Worm (Caenorhabditis elegans) whole organism, L4 larva: ENCODE measurements around the gene F20C5.6.

Experiments used
- D1046.2 ChIP-seq: fragments of 200-800 bp; sonication (Bioruptor generic); IDR thresholded peaks from 2 replicates; pipeline ENCODE4 v1.3.6; 2022; ENCODE audit warnings: missing genetic modification characterization, missing compliant biosample characterization
- F10B5.3 ChIP-seq: sonication (generic microtip); optimal IDR thresholded peaks from 2 replicates; lab custom pipeline; 2016; ENCODE audit warnings: mild to moderate bottlenecking, missing genetic modification characterization, missing compliant biosample characterization
- T20F7.1 ChIP-seq: fragments of 200-800 bp; sonication (Bioruptor generic); optimal IDR thresholded peaks from 2 replicates; lab custom pipeline; 2018; ENCODE audit warnings: mild to moderate bottlenecking, missing genetic modification characterization, missing compliant biosample characterization
- T26A8.4 ChIP-seq: fragments of 200-800 bp; sonication (Bioruptor generic); IDR thresholded peaks from 2 replicates; pipeline ENCODE4 v1.3.6; 2022; ENCODE audit warnings: missing genetic modification characterization, missing compliant biosample characterization
- Y75B8A.6 ChIP-seq: fragments of 200-800 bp; sonication (Bioruptor generic); IDR thresholded peaks from 2 replicates; pipeline ENCODE4 v1.3.6; 2022; ENCODE audit warnings: missing genetic modification reagents, missing genetic modification characterization, missing compliant biosample characterization
- arid-1 ChIP-seq: fragments of 200-800 bp; sonication (Bioruptor generic); conservative IDR thresholded peaks from 2 replicates; pipeline ENCODE4 v1.3.6; 2022; ENCODE audit warnings: missing genetic modification reagents, missing genetic modification characterization, missing compliant biosample characterization
- ceh-20 ChIP-seq: fragments of 200-800 bp; sonication (Bioruptor generic); IDR thresholded peaks from 2 replicates; pipeline ENCODE4 v1.3.6; 2022; ENCODE audit warnings: missing genetic modification reagents, missing genetic modification characterization, missing compliant biosample characterization
- ceh-28 ChIP-seq: fragments of 150-350 bp; optimal IDR thresholded peaks from 2 replicates; lab custom pipeline; 2014; ENCODE audit warnings: missing biosample characterization, missing genetic modification reagents, missing genetic modification characterization
- ceh-32 ChIP-seq: sonication (generic microtip); optimal IDR thresholded peaks from 2 replicates; lab custom pipeline; 2016; ENCODE audit warnings: mild to moderate bottlenecking, missing genetic modification characterization, missing compliant biosample characterization; ENCODE audit not compliant: poor library complexity
- ceh-44 ChIP-seq: fragments of 200-800 bp; sonication (Bioruptor generic); IDR thresholded peaks from 2 replicates; pipeline ENCODE4 v1.3.6; 2022; ENCODE audit warnings: missing genetic modification reagents, missing genetic modification characterization, missing compliant biosample characterization
- ceh-62 ChIP-seq: sonication (generic microtip); optimal IDR thresholded peaks from 2 replicates; lab custom pipeline; 2017; ENCODE audit warnings: missing biosample characterization, missing genetic modification characterization
- ceh-82 ChIP-seq: sonication (generic microtip); optimal IDR thresholded peaks from 2 replicates; lab custom pipeline; 2017; ENCODE audit warnings: missing biosample characterization, missing genetic modification characterization
- daf-16 ChIP-seq, 3 experiments: sonication (generic microtip); optimal IDR thresholded peaks; 2 replicates each; lab custom pipeline; 2016 to 2017; ENCODE audit warnings: missing genetic modification characterization in 3 of 3, missing genetic modification reagents in 3 of 3, mild to moderate bottlenecking in 2 of 3, missing compliant biosample characterization in 2 of 3, missing biosample characterization in 1 of 3, moderate library complexity in 1 of 3
- dmd-6 ChIP-seq: fragments of 200-800 bp; sonication (Bioruptor generic); IDR thresholded peaks from 2 replicates; pipeline ENCODE4 v1.3.6; 2022; ENCODE audit warnings: missing genetic modification reagents, missing genetic modification characterization, missing compliant biosample characterization
- duxl-1 ChIP-seq: sonication (generic microtip); optimal IDR thresholded peaks from 2 replicates; lab custom pipeline; 2016; ENCODE audit warnings: mild to moderate bottlenecking, missing genetic modification characterization, moderate library complexity, missing compliant biosample characterization; ENCODE audit not compliant: poor library complexity
- dve-1 ChIP-seq: sonication (generic microtip); optimal IDR thresholded peaks from 2 replicates; lab custom pipeline; 2017; ENCODE audit warnings: antibody characterized with exemption, mild to moderate bottlenecking, missing genetic modification characterization, missing compliant biosample characterization; ENCODE audit not compliant: insufficient read depth
- hlh-30 ChIP-seq: sonication (generic microtip); optimal IDR thresholded peaks from 2 replicates; lab custom pipeline; 2017; ENCODE audit warnings: antibody characterized with exemption, mild to moderate bottlenecking, missing genetic modification characterization, missing compliant biosample characterization; ENCODE audit not compliant: insufficient read depth
- hmg-1.1 ChIP-seq: fragments of 200-800 bp; sonication (Bioruptor generic); IDR thresholded peaks from 2 replicates; pipeline ENCODE4 v1.3.6; 2022; ENCODE audit warnings: missing genetic modification reagents, missing genetic modification characterization, missing compliant biosample characterization
- lim-7 ChIP-seq: fragments of 200-800 bp; sonication (Bioruptor generic); IDR thresholded peaks from 2 replicates; pipeline ENCODE4 v1.3.6; 2022; ENCODE audit warnings: missing genetic modification characterization, missing compliant biosample characterization
- lin-13 ChIP-seq: fragments of 150-350 bp; optimal IDR thresholded peaks from 2 replicates; lab custom pipeline; 2014; ENCODE audit warnings: missing biosample characterization, missing genetic modification reagents, missing genetic modification characterization
- lir-3 ChIP-seq: sonication (generic microtip); optimal IDR thresholded peaks from 2 replicates; lab custom pipeline; 2016; ENCODE audit warnings: mild to moderate bottlenecking, missing genetic modification characterization, missing compliant biosample characterization
- madf-9 ChIP-seq: fragments of 200-800 bp; sonication (Bioruptor generic); conservative IDR thresholded peaks from 2 replicates; pipeline ENCODE4 v1.3.6; 2022; ENCODE audit warnings: missing genetic modification reagents, missing genetic modification characterization, missing compliant biosample characterization
- mes-2 ChIP-seq: sonication (generic microtip); optimal IDR thresholded peaks from 2 replicates; lab custom pipeline; 2016; ENCODE audit warnings: missing genotype, mild to moderate bottlenecking, missing genetic modification characterization, missing compliant biosample characterization; ENCODE audit not compliant: poor library complexity, severe bottlenecking
- mxl-2 ChIP-seq: fragments of 200-800 bp; sonication (Bioruptor generic); conservative IDR thresholded peaks from 2 replicates; pipeline ENCODE4 v1.3.6; 2022; ENCODE audit warnings: missing genetic modification reagents, missing genetic modification characterization, missing compliant biosample characterization
- mxl-3 ChIP-seq: fragments of 200-800 bp; sonication (Bioruptor generic); optimal IDR thresholded peaks from 2 replicates; lab custom pipeline; 2018; ENCODE audit warnings: mild to moderate bottlenecking, missing genetic modification characterization, missing compliant biosample characterization
- nhr-11 ChIP-seq: fragments of 150-350 bp; optimal IDR thresholded peaks from 2 replicates; lab custom pipeline; 2014; ENCODE audit warnings: missing biosample characterization, missing genetic modification characterization
- nhr-111 ChIP-seq: fragments of 200-800 bp; sonication (Bioruptor generic); optimal IDR thresholded peaks from 2 replicates; lab custom pipeline; 2018; ENCODE audit warnings: mild to moderate bottlenecking, missing genetic modification characterization, missing compliant biosample characterization
- nhr-237 ChIP-seq: sonication (generic microtip); optimal IDR thresholded peaks from 2 replicates; lab custom pipeline; 2017; ENCODE audit warnings: missing biosample characterization, missing genetic modification characterization
- nhr-25 ChIP-seq: sonication (generic microtip); optimal IDR thresholded peaks from 2 replicates; lab custom pipeline; 2017; ENCODE audit warnings: missing genetic modification characterization, mild to moderate bottlenecking, missing compliant biosample characterization, antibody characterized with exemption, moderate library complexity, borderline replicate concordance; ENCODE audit not compliant: insufficient read depth
- nhr-28 ChIP-seq: fragments of 150-350 bp; optimal IDR thresholded peaks from 2 replicates; lab custom pipeline; 2014; ENCODE audit warnings: missing biosample characterization, missing genetic modification characterization
- nhr-48 ChIP-seq: sonication (generic microtip); optimal IDR thresholded peaks from 2 replicates; lab custom pipeline; 2016; ENCODE audit warnings: mild to moderate bottlenecking, missing genetic modification characterization, missing compliant biosample characterization
- pha-4 ChIP-seq, 2 experiments: fragments of 150-350 bp in 1 of 2; fragments of 200-800 bp in 1 of 2; sonication (Bioruptor generic) in 1 of 2; IDR thresholded peaks in 1 of 2; optimal IDR thresholded peaks in 1 of 2; 2 replicates each; pipeline versions ENCODE4 v1.3.6 to Lab custom; 2014 to 2022; ENCODE audit warnings: missing genetic modification characterization in 2 of 2, missing genetic modification reagents in 2 of 2, missing biosample characterization in 1 of 2, missing compliant biosample characterization in 1 of 2
- pqm-1 ChIP-seq: sonication (generic microtip); optimal IDR thresholded peaks from 2 replicates; lab custom pipeline; 2017; ENCODE audit warnings: missing biosample characterization, missing genetic modification characterization
- saeg-2 ChIP-seq: fragments of 200-800 bp; sonication (Bioruptor generic); IDR thresholded peaks from 2 replicates; pipeline ENCODE4 v1.3.6; 2022; ENCODE audit warnings: missing genetic modification reagents, missing genetic modification characterization, missing compliant biosample characterization
- spr-1 ChIP-seq: sonication (generic microtip); optimal IDR thresholded peaks from 2 replicates; lab custom pipeline; 2016; ENCODE audit warnings: mild to moderate bottlenecking, missing genetic modification characterization, missing compliant biosample characterization
- zip-2 ChIP-seq: fragments of 150-350 bp; optimal IDR thresholded peaks from 2 replicates; lab custom pipeline; 2014; ENCODE audit warnings: missing biosample characterization, missing genetic modification characterization

F20C5.6 gene

DNA sequence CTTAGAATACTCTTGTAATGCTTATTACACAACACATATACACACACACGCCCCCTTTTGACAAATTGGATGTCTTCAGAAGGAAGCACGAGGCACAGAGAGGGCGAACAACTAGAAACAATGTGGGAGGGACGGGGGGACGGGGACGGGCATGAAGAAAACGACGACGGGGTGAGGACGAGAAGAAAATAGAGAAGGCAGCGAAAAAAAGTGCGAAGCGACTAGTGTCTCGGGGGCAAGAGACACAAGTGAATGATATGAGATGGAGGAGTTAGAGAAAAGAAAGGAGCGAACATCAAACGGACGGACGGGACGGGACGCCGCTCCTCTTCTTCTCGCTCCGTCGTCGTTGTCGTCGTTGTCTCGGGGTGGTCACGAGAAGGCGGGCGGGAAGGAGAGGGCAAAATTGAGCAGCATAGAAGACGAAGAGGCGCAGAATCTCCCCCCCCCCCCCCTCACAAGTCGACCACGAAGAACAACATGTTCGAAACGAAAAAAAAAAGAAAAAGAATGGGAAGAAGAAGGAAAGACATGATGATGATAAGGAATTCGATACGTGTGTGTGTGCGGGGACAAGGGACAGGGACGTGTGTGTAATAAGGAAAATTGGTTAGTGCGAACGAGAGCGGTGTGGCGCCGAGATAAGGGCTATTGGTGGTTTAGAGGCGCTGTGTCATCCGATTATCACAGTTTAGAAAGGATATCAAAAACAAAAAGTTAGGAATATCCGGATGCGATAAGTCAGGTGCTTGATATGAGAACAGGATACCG is 22.1 kb upstream of the F20C5.6 start (continued):
- peak; percentile 68 for TF ChIP-seq ceh-20 (GFP tag; lab: Robert Waterston, UW)
- peak; percentile 2 for TF ChIP-seq duxl-1 (tag; lab: Kevin White, UChicago)
- TF ChIP-seq T20F7.1 (GFP tag; lab: Kevin White, UChicago), result peak; percentile 86
- no peak for TF ChIP-seq ceh-82
- no peak for TF ChIP-seq zip-2 (tag; lab: Kevin White, UChicago)
- 0 out of 2 replicates have a peak, but pooled peaks have one; percentile 18 for TF ChIP-seq arid-1 (GFP tag; lab: Robert Waterston, UW)
- peak; percentile 79; the same call in 1 of the 2 replicates for TF ChIP-seq pha-4 (GFP tag; IDR thresholded peaks at IDR 0.05; lab: Robert Waterston, UW)
- no peak for TF ChIP-seq pha-4 (tag; optimal IDR thresholded peaks at IDR 0.05; lab: Kevin White, UChicago)
- no peak for TF ChIP-seq lir-3 (tag; lab: Kevin White, UChicago)
- TF ChIP-seq Y75B8A.6 (GFP tag; lab: Robert Waterston, UW), result no peak
- TF ChIP-seq T26A8.4 (GFP tag; lab: Robert Waterston, UW), result peak; percentile 68; the same call in 1 of the 2 replicates
- peak; percentile 70 for TF ChIP-seq nhr-28
- TF ChIP-seq lin-13 (GFP tag; lab: Kevin White, UChicago), result peak; percentile 81
- TF ChIP-seq ceh-28 (tag; lab: Kevin White, UChicago), result peak; percentile 30
- peak; percentile 93 for TF ChIP-seq mxl-3
- TF ChIP-seq hlh-30, result peak; percentile 96
- no peak for TF ChIP-seq nhr-111 (GFP tag; lab: Kevin White, UChicago)
- peak; percentile 15 for TF ChIP-seq ceh-32 (tag; lab: Kevin White, UChicago)
- peak; percentile 85 for TF ChIP-seq nhr-25 (tag; lab: Kevin White, UChicago)
- TF ChIP-seq lim-7 (GFP tag; lab: Robert Waterston, UW), result no peak
- TF ChIP-seq nhr-237, result no peak
- 0 out of 2 replicates have a peak, but pooled peaks have one; percentile 3 for TF ChIP-seq madf-9 (GFP tag; lab: Robert Waterston, UW)
- TF ChIP-seq dve-1 (tag; lab: Kevin White, UChicago), result peak; percentile 90
- TF ChIP-seq D1046.2 (GFP tag; lab: Robert Waterston, UW), result 0 out of 2 replicates have a peak, but pooled peaks have one; percentile 10
- TF ChIP-seq F10B5.3 (tag; lab: Kevin White, UChicago), result peak; percentile 27
- 0 out of 2 replicates have a peak, but pooled peaks have one; percentile 70 for TF ChIP-seq saeg-2 (GFP tag; lab: Robert Waterston, UW)
- TF ChIP-seq spr-1 (tag; lab: Kevin White, UChicago), result peak; percentile 53
- TF ChIP-seq ceh-62 (tag; lab: Kevin White, UChicago), result no peak
- no peak for TF ChIP-seq mxl-2 (GFP tag; lab: Robert Waterston, UW)
- peak; percentile 51 to 71 for TF ChIP-seq daf-16 (GFP tag; optimal IDR thresholded peaks at IDR 0.05; lab: Kevin White, UChicago)
- peak; percentile 62 for TF ChIP-seq daf-16 (tag; optimal IDR thresholded peaks at IDR 0.05; lab: Kevin White, UChicago)
- peak; percentile 57 for TF ChIP-seq mes-2 (tag; lab: Kevin White, UChicago)
- TF ChIP-seq pqm-1 (tag; lab: Kevin White, UChicago), result peak; percentile 68
- peak; percentile 84 for TF ChIP-seq nhr-11 (tag; lab: Kevin White, UChicago)
- TF ChIP-seq hmg-1.1 (GFP tag; lab: Robert Waterston, UW), result peak; percentile 90
- TF ChIP-seq dmd-6 (GFP tag; lab: Robert Waterston, UW), result peak; percentile 93
- peak; percentile 83 for TF ChIP-seq nhr-48 (tag; lab: Kevin White, UChicago)
- 0 out of 2 replicates have a peak, but pooled peaks have one; percentile 31 for TF ChIP-seq ceh-44 (GFP tag; lab: Robert Waterston, UW)
- TF ChIP-seq, all 104 proteins: peak for 60
